Worm (Caenorhabditis elegans): ENCODE results near the gene C48A7.16.
"Not testable (repeated sequence)": the region's sequence is repeated elsewhere in the genome, so short reads cannot be mapped to it uniquely, and the experiment has no call there.

C48A7.16 gene

DNA sequence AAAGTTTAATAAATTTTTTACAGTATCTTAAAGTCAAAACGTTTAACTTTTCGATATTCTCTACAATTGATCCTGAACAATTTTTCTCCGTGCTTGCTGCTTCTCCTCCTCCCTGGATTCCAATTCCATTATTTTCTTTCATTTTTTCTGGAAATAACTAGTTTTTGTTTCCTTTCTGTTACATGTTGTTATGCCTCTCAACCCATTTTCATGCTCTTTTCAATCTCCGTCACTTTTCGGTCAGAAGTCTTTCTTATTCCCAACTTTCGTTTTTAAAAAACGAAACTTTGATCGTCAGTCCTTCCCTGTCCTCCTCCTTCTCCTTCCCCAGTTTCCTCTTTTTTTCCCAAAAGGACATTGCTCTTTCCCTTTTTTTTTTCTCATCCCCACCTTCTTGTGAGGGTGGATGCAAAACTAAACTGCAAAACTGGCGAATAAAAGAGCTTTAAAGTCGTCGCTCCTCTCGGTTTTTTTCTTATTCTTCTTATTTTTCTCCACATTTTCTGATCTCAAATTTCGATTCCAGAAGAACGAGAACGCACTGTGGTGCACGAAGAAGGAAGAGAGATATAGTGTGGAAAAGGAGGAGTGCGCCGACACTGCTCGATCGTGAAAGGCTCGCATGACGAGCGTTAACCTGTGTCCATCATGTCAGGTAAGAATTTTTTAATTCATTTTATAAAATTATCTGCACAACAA, at the start of gene C48A7.16, which contains the start of gene egl-19:
C48A7.16 (plus strand) TSS at position 544 of the 699 bp plus-strand sequence.
egl-19 (plus strand) TSS at position 649 of the 699 bp plus-strand sequence.
- TF ChIP-seq W03F9.2 (tag; optimal IDR thresholded peaks at IDR 0.05) (no peak), dao-5 (tag; optimal IDR thresholded peaks at IDR 0.05) (no peak), him-1 (tag; optimal IDR thresholded peaks at IDR 0.05) (no peak)

DNA sequence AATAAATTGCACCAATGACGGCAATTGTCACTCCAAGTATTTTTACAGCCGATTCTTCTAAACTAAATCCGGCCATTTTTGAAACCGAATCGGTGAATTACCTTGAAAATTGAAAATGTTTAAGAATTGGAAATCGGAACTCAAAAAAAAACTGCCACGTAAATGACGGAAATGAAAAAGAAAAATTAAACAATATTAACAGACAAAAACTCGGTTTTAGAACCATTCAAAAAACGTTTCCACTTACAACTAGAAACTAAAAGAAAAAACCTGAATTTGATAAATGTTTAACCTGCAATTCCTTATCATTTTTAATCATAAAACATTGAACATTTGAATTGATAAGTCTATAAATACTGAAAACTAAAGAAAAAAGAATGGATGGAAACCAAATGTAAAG, 40.3 kb upstream of the C48A7.16 start, which contains the start of gene Y40C5A.4:
Y40C5A.4 (minus strand) TSS at position 101 of the 400 bp plus-strand sequence.
- not testable (repeated sequence) for TF ChIP-seq W03F9.2, dao-5, him-1 (tag; optimal IDR thresholded peaks at IDR 0.05)

DNA sequence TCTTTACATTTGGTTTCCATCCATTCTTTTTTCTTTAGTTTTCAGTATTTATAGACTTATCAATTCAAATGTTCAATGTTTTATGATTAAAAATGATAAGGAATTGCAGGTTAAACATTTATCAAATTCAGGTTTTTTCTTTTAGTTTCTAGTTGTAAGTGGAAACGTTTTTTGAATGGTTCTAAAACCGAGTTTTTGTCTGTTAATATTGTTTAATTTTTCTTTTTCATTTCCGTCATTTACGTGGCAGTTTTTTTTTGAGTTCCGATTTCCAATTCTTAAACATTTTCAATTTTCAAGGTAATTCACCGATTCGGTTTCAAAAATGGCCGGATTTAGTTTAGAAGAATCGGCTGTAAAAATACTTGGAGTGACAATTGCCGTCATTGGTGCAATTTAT, 30.4 kb upstream of the C48A7.16 start, which contains the start of gene T12B3.3:
T12B3.3 (plus strand) TSS at position 301 of the 400 bp plus-strand sequence.
- not testable (repeated sequence) for TF ChIP-seq W03F9.2, dao-5, him-1 (tag; optimal IDR thresholded peaks at IDR 0.05)

DNA sequence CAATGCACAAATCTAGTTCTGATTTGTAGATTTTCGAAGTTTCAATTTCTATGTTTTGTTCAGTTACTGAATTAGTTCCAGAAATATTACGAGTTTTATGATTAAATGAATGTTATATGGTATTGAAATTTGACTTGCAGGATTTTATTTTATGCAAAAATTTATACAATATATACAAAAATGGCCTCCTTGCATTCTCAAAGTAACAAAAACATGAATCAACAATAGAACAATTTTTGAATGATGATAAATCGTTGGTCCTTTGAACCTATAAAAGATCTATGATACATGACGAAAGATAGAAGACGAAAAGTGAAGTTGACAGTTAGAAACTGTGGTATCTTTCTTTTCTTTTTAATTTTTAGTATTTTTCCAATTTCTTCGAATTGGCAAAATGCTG, 28.8 kb upstream of the C48A7.16 start, which contains the start of gene T12B3.2:
T12B3.2 (plus strand) TSS at position 301 of the 400 bp plus-strand sequence.
- TF ChIP-seq dao-5 (tag; optimal IDR thresholded peaks at IDR 0.05) (no peak), him-1 (tag; optimal IDR thresholded peaks at IDR 0.05) (no peak), W03F9.2 (tag; optimal IDR thresholded peaks at IDR 0.05) (no peak)

DNA sequence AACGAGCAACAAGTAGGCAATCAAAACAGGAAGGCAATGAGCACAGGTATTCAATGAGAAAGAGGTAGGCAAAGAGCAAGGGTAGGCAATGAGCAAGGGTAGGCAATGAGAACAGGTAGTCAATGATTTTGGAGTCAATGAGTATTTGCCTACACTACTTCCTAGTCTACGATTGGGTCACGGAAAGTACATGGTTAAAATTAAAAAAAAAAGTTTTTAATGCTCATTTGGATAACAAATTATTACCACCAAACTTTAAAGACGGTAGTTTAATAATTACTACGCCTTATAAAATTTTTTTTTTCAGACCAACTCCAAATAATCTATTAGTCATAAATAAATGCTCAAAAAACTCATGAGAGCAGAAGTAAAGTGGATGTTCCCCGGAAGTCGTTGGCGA, 23.5 kb upstream of the C48A7.16 start, which contains the start of gene ptp-8:
ptp-8 (plus strand) TSS at position 301 of the 400 bp plus-strand sequence.
- no peak for TF ChIP-seq dao-5 (tag; optimal IDR thresholded peaks at IDR 0.05)
- TF ChIP-seq W03F9.2 (tag; optimal IDR thresholded peaks at IDR 0.05): no peak
- no peak for TF ChIP-seq him-1 (tag; optimal IDR thresholded peaks at IDR 0.05)

DNA sequence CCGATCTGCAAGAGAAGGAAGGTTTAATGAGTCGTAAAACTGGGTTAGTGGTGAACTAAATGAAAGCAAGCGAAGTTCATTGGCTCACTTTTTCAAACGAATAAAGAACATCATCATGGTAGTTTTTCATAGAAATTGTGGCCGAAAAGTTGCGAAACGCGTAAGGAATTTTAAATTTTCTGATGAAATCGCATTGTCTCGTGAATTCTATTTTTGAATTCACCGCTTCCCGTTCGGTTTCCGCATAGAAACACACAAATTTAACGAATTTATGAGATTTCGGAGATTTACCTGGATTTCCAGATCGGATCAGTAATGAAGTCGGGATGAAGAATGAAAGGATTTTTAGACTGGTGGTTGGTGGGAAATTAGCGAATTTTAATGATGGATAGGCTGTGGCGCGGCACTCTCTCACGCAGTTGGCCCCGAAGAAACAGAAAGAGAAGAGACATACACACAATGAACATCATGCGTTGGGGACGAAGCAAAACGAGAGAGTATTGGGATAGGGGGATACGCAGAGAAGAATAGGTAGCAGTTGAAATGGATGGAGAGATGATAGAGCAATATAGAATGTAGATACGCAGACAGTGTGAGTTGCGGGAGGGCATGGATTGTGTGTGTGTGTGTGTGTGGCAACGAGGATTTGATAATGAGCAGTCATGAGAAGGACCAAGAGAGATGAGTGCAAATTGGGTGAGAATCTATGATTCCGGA, 18.3 kb upstream of the C48A7.16 start:
- TF ChIP-seq dao-5 (tag; optimal IDR thresholded peaks at IDR 0.05) (no peak), him-1 (tag; optimal IDR thresholded peaks at IDR 0.05) (peak; percentile 63), W03F9.2 (tag; optimal IDR thresholded peaks at IDR 0.05) (no peak)

DNA sequence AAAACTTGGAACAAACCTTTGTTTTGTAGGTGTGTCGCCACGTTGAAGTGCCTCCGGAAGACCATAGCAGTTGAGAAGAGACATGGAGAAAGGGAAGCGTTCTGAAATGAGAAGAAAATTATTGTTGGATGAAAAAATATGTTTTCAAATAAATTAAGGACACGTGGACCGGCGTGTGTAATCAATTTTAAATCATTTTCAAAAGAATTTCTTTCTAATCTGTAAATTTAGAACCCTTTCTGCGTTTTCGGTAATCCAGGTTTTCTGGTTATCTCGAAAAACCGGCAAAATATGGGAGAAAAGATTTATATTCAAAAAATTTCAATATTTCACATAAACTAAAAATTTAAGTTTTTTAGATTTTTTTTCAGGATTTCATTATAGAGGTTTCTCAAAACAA, 16.4 kb upstream of the C48A7.16 start, which contains the start of gene mob-3:
mob-3 (minus strand) TSS at position 101 of the 400 bp plus-strand sequence.
- TF ChIP-seq W03F9.2 (tag; optimal IDR thresholded peaks at IDR 0.05): no peak
- TF ChIP-seq him-1 (tag; optimal IDR thresholded peaks at IDR 0.05): no peak
- no peak for TF ChIP-seq dao-5 (tag; optimal IDR thresholded peaks at IDR 0.05)

DNA sequence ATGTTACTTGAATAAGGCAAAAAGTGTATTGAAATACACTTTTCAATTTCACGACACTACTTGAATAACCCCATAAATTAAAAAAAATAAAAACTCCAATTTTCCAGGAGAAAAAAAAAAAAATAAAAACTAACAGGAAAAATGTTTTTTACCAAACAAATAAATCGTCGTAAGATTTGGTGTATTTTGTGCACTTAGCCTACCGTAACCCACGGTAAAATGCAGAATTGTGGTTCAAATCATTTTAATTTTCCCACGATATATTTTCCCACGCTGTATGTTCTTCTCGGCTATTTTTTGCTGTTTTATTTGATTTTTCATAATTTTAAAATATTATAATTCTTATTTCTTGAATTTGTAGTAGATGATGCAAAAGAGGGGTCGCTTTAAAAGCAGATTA, 15.6 kb upstream of the C48A7.16 start:
- TF ChIP-seq him-1 (tag; optimal IDR thresholded peaks at IDR 0.05): no peak
- TF ChIP-seq W03F9.2 (tag; optimal IDR thresholded peaks at IDR 0.05): no peak

DNA sequence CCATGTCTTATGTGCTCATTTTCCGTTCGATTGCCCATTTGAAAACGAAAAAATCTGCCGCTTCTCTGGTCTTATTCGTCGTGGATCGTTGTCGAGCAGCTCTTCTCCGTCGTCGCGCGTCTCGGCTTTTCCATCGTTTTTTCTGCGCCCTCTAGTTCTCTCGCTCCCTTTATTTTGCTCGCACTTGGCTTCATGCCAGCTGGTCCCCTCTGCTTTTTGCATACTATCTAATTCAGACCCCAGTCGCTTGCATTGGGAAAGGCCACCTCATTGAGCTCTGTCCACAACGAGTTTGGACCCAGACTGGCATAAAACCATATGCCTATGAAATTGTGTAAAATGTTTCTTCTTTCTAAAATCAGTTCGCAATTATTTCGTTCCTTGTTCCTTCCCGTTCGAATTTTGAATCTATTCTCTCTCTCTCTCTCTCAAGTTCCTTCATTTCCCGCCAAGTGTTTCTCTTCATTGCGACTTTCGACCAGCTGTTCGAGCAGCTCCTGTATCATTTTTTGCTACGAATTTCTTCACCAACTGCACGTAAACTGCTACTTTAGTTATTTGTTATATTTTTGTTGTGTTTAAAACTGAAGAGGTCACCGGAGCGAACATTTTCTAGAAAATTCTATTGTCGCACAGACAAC, 15.0 kb upstream of the C48A7.16 start:
- no peak for TF ChIP-seq him-1 (tag; optimal IDR thresholded peaks at IDR 0.05)
- no peak for TF ChIP-seq dao-5 (tag; optimal IDR thresholded peaks at IDR 0.05)
- no peak for TF ChIP-seq W03F9.2 (tag; optimal IDR thresholded peaks at IDR 0.05)

DNA sequence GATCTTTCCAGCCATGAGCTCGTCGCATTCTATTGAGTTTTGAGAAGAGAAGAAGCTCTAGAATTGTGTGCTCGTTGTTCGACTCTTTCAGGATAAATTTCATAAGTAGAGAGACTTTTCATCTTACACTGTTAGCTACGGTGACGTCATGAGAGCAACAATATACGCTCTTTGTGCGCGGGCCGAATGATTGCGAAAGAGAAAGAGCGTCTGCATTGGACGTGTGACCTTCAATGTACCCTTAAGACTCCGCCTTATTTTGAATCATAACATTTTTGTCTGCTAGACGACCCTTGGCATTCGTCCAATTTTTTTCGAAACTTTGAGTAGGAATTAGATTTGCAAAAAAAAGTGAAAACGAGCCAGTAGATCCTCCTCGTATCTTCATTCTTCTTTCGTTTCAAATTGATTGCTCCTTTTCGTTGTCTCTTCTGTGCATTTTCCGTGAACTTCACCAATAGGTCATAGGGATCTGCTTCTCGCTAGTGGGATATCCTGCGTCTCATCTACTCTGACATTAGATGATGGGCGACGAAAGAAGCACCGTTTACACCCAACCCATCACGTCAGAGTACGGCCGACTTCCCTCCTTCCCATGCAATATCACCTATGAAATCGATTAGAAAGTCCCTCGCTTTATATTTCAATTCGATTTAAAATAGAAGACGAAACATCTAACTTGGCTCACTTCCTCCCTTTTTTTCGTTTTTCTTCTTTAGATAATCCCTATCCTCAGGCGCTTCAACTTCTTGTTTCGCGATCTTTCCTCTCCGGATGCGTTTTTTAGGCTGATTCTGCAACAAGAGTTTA, 13.5 kb upstream of the C48A7.16 start:
- TF ChIP-seq him-1 (tag; optimal IDR thresholded peaks at IDR 0.05): peak; percentile 53
- TF ChIP-seq dao-5 (tag; optimal IDR thresholded peaks at IDR 0.05): no peak
- TF ChIP-seq W03F9.2 (tag; optimal IDR thresholded peaks at IDR 0.05): no peak

DNA sequence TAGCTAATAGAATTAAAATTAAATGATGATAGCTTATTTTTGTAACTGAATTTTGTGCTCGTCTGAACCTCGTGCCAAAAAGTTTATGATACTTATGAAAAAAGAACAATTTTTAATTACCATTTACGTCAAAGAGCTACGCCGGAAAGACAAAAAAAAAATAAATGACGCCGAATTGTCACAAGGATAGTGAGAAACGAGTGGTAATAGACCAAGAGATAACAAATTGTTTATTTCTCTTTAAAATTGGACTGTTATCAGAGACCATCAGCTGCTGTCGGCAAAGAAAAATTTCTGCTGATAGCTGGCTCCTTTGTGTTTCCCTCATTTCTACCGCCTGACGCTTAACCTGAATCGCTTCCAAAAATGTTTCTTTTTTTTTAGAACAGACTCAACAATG, 11.6 kb upstream of the C48A7.16 start, which contains the start of gene pitr-1:
pitr-1 (plus strand) TSS at position 386 of the 400 bp plus-strand sequence.
- no peak for TF ChIP-seq W03F9.2 (tag; optimal IDR thresholded peaks at IDR 0.05)

DNA sequence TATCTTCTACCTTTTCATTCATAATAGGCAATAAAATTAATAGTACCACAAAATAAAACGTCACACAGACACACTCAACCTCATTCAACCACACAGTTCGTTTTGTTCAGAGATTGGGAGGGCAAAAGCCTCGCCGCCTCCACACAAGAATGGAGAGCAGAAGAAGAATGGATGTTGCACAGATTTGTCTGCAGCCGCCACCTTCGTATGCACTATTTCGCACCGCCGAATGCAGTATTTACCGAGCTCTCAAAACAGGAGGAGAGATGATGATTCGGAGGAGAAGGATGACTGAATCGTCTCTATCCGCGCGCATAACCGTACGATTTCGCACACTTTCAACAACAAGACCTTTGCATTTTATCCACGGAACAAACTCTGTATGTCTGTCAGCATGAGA, 7.8 kb upstream of the C48A7.16 start:
- TF ChIP-seq W03F9.2 (tag; optimal IDR thresholded peaks at IDR 0.05): no peak
- TF ChIP-seq him-1 (tag; optimal IDR thresholded peaks at IDR 0.05): no peak
- no peak for TF ChIP-seq dao-5 (tag; optimal IDR thresholded peaks at IDR 0.05)

All from whole organism, L4/young adult.